Fruit fly (Drosophila melanogaster) whole organism, wandering third instar larva: ENCODE data around the gene me31B.

Experiments used
- CG9705 ChIP-seq: fragments of 200-800 bp; sonication (Bioruptor generic); optimal IDR thresholded peaks from 2 replicates; lab custom pipeline; 2018; ENCODE audit warnings: missing biosample characterization, mild to moderate bottlenecking, missing genetic modification characterization
- Dfd ChIP-seq: fragments of >200 bp; optimal IDR thresholded peaks from 2 replicates; lab custom pipeline; 2017; ENCODE audit warnings: missing biosample characterization, missing genetic modification characterization
- Hr83 ChIP-seq: fragments of 200-300 bp; sonication (Bioruptor generic); optimal IDR thresholded peaks from 2 replicates; lab custom pipeline; 2016; ENCODE audit warnings: missing biosample characterization, mild to moderate bottlenecking, missing genetic modification characterization, moderate library complexity; ENCODE audit not compliant: poor library complexity, severe bottlenecking
- Myc ChIP-seq: fragments of >200 bp; optimal IDR thresholded peaks from 2 replicates; lab custom pipeline; 2017
- dl ChIP-seq, 2 experiments: fragments of 175-275, 200-275 bp in 1 of 2; fragments of 200-275 bp in 1 of 2; sonication (Bioruptor generic); optimal IDR thresholded peaks; lab custom pipeline; 2018; ENCODE audit warnings: mild to moderate bottlenecking in 2 of 2, missing biosample characterization in 2 of 2, missing genetic modification characterization in 2 of 2, moderate library complexity in 2 of 2; ENCODE audit not compliant: partially characterized antibody in 2 of 2, insufficient read depth in 1 of 2
- ey ChIP-seq: fragments of 200-800 bp; sonication (Bioruptor generic); optimal IDR thresholded peaks from 2 replicates; lab custom pipeline; 2016; ENCODE audit warnings: missing biosample characterization, missing genetic modification characterization
- lola ChIP-seq: fragments of >200 bp; optimal IDR thresholded peaks from 2 replicates; lab custom pipeline; 2017; ENCODE audit warnings: missing biosample characterization, missing genetic modification characterization
- pan ChIP-seq: fragments of >200 bp; optimal IDR thresholded peaks from 2 replicates; lab custom pipeline; 2017
- psq ChIP-seq: fragments of 200-800 bp; sonication (Bioruptor generic); optimal IDR thresholded peaks from 3 replicates; lab custom pipeline; 2017; ENCODE audit warnings: missing biosample characterization, mild to moderate bottlenecking, missing genetic modification characterization, moderate library complexity
- rgr ChIP-seq: fragments of 200-800 bp; sonication (Bioruptor generic); optimal IDR thresholded peaks from 3 replicates; lab custom pipeline; 2016; ENCODE audit warnings: missing biosample characterization, mild to moderate bottlenecking, missing genetic modification characterization
- sage ChIP-seq: fragments of 200-800 bp; sonication (Bioruptor generic); optimal IDR thresholded peaks from 2 replicates; lab custom pipeline; 2016; ENCODE audit warnings: missing biosample characterization, mild to moderate bottlenecking, missing genetic modification characterization
- tai ChIP-seq: sonication (Bioruptor generic); optimal IDR thresholded peaks from 2 replicates; lab custom pipeline; 2016; ENCODE audit warnings: missing biosample characterization, missing genetic modification characterization
- usp ChIP-seq: fragments of >200 bp; optimal IDR thresholded peaks from 2 replicates; lab custom pipeline; 2017; ENCODE audit warnings: missing biosample characterization, missing genetic modification characterization

DNA sequence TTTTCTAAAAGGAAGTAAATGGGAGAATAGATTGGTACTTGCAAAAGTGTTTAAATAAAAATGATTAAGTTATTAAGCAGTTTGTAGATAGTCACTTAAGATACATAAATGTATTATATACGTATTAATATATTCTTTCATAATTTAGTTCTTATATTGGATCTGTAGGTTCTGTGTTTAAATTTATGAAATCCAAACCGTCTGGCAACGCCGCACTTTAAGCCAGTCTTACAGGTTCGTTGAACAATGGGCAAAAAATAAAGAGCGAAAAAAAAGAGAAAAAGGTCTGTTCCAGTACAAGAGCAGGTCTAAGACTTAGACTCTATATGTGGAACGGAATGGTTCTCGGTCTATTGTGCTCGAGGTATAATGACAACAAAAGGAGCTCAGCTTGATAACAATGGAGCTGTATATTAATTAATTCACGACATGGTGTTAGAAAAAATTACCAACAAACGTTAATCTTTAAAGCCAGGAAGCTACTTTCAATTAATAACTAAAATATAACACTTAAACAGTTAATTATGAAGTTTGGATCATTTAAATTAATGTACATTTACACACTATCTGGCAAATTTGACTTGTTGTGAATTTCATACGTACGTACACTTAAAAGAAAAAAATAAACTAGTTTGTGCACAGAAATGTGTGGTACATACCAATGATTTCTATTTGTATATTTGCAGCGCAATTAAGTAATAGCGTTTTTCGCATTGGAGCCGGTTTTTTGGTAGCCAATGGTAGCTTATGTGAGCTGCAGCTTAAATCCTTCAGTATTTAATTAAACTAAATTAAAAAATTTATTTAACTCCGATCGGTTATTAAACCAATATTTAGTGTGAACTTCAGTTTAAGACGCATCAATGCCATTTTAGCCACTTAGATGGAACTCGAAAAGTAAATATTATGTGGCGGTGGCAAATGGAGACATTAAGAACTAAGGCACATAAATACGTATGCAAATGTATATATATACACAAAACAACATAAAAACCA lies 30.0 kb upstream of the me31B start, which contains the start of gene CG5731:
- TF ChIP-seq ey (GFP tag; lab: Kevin White, UChicago), result no peak
- no peak for TF ChIP-seq psq
- TF ChIP-seq Myc, result no peak
- TF ChIP-seq usp, result no peak
- TF ChIP-seq CG9705 (GFP tag; lab: Kevin White, UChicago), result no peak
- no peak for TF ChIP-seq Hr83
- TF ChIP-seq rgr (GFP tag; lab: Kevin White, UChicago), result no peak
- TF ChIP-seq lola (GFP tag; lab: Kevin White, UChicago), result no peak
- TF ChIP-seq sage (GFP tag; lab: Kevin White, UChicago), result no peak
- no peak for TF ChIP-seq dl (GFP tag; optimal IDR thresholded peaks at IDR 0.05; lab: Kevin White, UChicago; ENCODE audit: insufficient read depth in 1 of 2, partially characterized antibody in 2 of 2)
- TF ChIP-seq Dfd (GFP tag; lab: Kevin White, UChicago), result no peak
- TF ChIP-seq pan (lab: Kevin White, UChicago), result no peak
- no peak for TF ChIP-seq tai
